Fruit fly (Drosophila melanogaster) whole organism, embryonic: ENCODE results near the gene Ctns.

ENCODE experiments used
- Adf1 ChIP-seq: fragments of 200-800 bp; sonication (Bioruptor generic); IDR thresholded peaks from 2 replicates; pipeline ENCODE4 v1.3.6; 2022; ENCODE audit warnings: missing biosample characterization, missing genetic modification characterization
- Awh ChIP-seq: fragments of 200-800 bp; sonication (Bioruptor generic); IDR thresholded peaks from 2 replicates; pipeline ENCODE4, ENCODE4 v1.3.6; 2022; ENCODE audit warnings: missing biosample characterization, missing genetic modification characterization
- Bgb ChIP-seq: fragments of 200-800 bp; sonication (Bioruptor generic); IDR thresholded peaks from 2 replicates; pipeline ENCODE4 v1.3.6; 2022; ENCODE audit warnings: missing biosample characterization, missing genetic modification characterization; ENCODE audit not compliant: partially characterized antibody
- CG1024 ChIP-seq: fragments of 200-800 bp; sonication (Bioruptor generic); IDR thresholded peaks from 2 replicates; pipeline ENCODE4 v1.3.6; 2022; ENCODE audit warnings: missing biosample characterization, missing genetic modification characterization
- CG10274 ChIP-seq: fragments of 200-800 bp; sonication (Bioruptor generic); optimal IDR thresholded peaks from 3 replicates; lab custom pipeline; 2017; ENCODE audit warnings: missing biosample characterization, mild to moderate bottlenecking, missing genetic modification characterization
- CG11695 ChIP-seq: fragments of 200-800 bp; sonication (Bioruptor generic); IDR thresholded peaks from 3 replicates; pipeline ENCODE4 v1.3.6; 2022; ENCODE audit warnings: missing biosample characterization, missing genetic modification characterization
- CG12659 ChIP-seq: fragments of 200-800 bp; sonication (Bioruptor generic); optimal IDR thresholded peaks from 3 replicates; lab custom pipeline; 2017; ENCODE audit warnings: mild to moderate bottlenecking, missing biosample characterization, missing genetic modification reagents, missing genetic modification characterization
- CG13894 ChIP-seq: fragments of 200-800 bp; sonication (Bioruptor generic); optimal IDR thresholded peaks from 3 replicates; lab custom pipeline; 2018; ENCODE audit warnings: missing biosample characterization, mild to moderate bottlenecking, missing genetic modification characterization, moderate library complexity
- CG18599 ChIP-seq: fragments of 200-800 bp; sonication (Bioruptor generic); optimal IDR thresholded peaks from 3 replicates; lab custom pipeline; 2017; ENCODE audit warnings: missing biosample characterization, missing genetic modification characterization, mild to moderate bottlenecking, moderate library complexity, missing genetic modification reagents
- CG2116 ChIP-seq: fragments of 200-800 bp; sonication (Bioruptor generic); optimal IDR thresholded peaks from 3 replicates; lab custom pipeline; 2018; ENCODE audit warnings: missing biosample characterization, mild to moderate bottlenecking, missing genetic modification characterization
- CG30403 ChIP-seq: fragments of 200-800 bp; sonication (Bioruptor generic); optimal IDR thresholded peaks from 3 replicates; lab custom pipeline; 2016; ENCODE audit warnings: missing biosample characterization, missing genetic modification characterization
- CG31365 ChIP-seq: fragments of 200-800 bp; sonication (Bioruptor generic); optimal IDR thresholded peaks from 2 replicates; lab custom pipeline; 2018; ENCODE audit warnings: missing biosample characterization, mild to moderate bottlenecking, missing genetic modification characterization
- CG33557 ChIP-seq: fragments of 200-800 bp; sonication (Bioruptor generic); optimal IDR thresholded peaks from 2 replicates; lab custom pipeline; 2019; ENCODE audit warnings: missing biosample characterization, mild to moderate bottlenecking, missing genetic modification characterization, moderate library complexity
- CG4328 ChIP-seq: fragments of 200-800 bp; sonication (Bioruptor generic); optimal IDR thresholded peaks from 3 replicates; lab custom pipeline; 2017; ENCODE audit warnings: missing biosample characterization, missing genetic modification reagents, missing genetic modification characterization
- CG4730 ChIP-seq: fragments of 200-800 bp; sonication (Bioruptor generic); IDR thresholded peaks from 2 replicates; pipeline ENCODE4 v1.3.6; 2022; ENCODE audit warnings: missing biosample characterization, missing genetic modification characterization
- CG5180 ChIP-seq: fragments of 200-800 bp; sonication (Bioruptor generic); optimal IDR thresholded peaks from 3 replicates; lab custom pipeline; 2017; ENCODE audit warnings: missing biosample characterization, missing genetic modification characterization, mild to moderate bottlenecking, moderate library complexity, missing genetic modification reagents
- CG7987 ChIP-seq: fragments of 200-800 bp; sonication (Bioruptor generic); optimal IDR thresholded peaks from 2 replicates; lab custom pipeline; 2018; ENCODE audit warnings: missing biosample characterization, mild to moderate bottlenecking, missing genetic modification characterization, moderate library complexity
- CG8359 ChIP-seq: fragments of 200-800 bp; sonication (Bioruptor generic); optimal IDR thresholded peaks from 2 replicates; lab custom pipeline; 2017; ENCODE audit warnings: missing biosample characterization, mild to moderate bottlenecking, missing genetic modification characterization, borderline replicate concordance
- Chrac-16 ChIP-seq: fragments of 200-800 bp; sonication (Bioruptor generic); optimal IDR thresholded peaks from 3 replicates; lab custom pipeline; 2016; ENCODE audit warnings: missing biosample characterization, missing genetic modification characterization
- Dad ChIP-seq: fragments of 200-800 bp; sonication (Bioruptor generic); optimal IDR thresholded peaks from 3 replicates; lab custom pipeline; 2016; ENCODE audit warnings: missing biosample characterization, missing genetic modification characterization
- Deaf1 ChIP-seq: fragments of 200-800 bp; optimal IDR thresholded peaks from 3 replicates; lab custom pipeline; 2019; ENCODE audit warnings: missing biosample characterization, mild to moderate bottlenecking, missing genetic modification characterization, moderate library complexity
- Doc2 ChIP-seq: fragments of 200-800 bp; sonication (Bioruptor generic); IDR thresholded peaks from 2 replicates; pipeline ENCODE4 v1.3.6; 2022; ENCODE audit warnings: missing biosample characterization, missing genetic modification characterization
- Dref ChIP-seq: fragments of 200-800 bp; sonication (Bioruptor generic); IDR thresholded peaks from 2 replicates; pipeline ENCODE4 v1.3.6; 2022; ENCODE audit warnings: missing biosample characterization, missing genetic modification characterization
- Drgx ChIP-seq: fragments of 200-800 bp; sonication (Bioruptor generic); IDR thresholded peaks from 2 replicates; pipeline ENCODE4 v1.3.6; 2022; ENCODE audit warnings: missing biosample characterization, missing genetic modification characterization
- GATAe ChIP-seq: fragments of 200-800 bp; sonication (Bioruptor generic); conservative IDR thresholded peaks from 2 replicates; pipeline ENCODE4 v1.3.6; 2022; ENCODE audit warnings: missing biosample characterization, missing genetic modification characterization
- HLH4C ChIP-seq: fragments of 200-800 bp; sonication (Bioruptor generic); IDR thresholded peaks from 3 replicates; pipeline ENCODE4 v1.3.6; 2022; ENCODE audit warnings: missing biosample characterization, missing genetic modification characterization; ENCODE audit not compliant: partially characterized antibody
- Myb ChIP-seq: fragments of 200-800 bp; sonication (Bioruptor generic); optimal IDR thresholded peaks from 2 replicates; lab custom pipeline; 2016; ENCODE audit warnings: missing biosample characterization, missing genetic modification characterization
- Oaz ChIP-seq: fragments of 200-800 bp; sonication (Bioruptor generic); IDR thresholded peaks from 2 replicates; pipeline ENCODE4 v1.3.6; 2022; ENCODE audit warnings: missing biosample characterization, missing genetic modification characterization
- Scr ChIP-seq: fragments of 200-800 bp; sonication (Bioruptor generic); IDR thresholded peaks from 2 replicates; pipeline ENCODE4 v1.3.6; 2022; ENCODE audit warnings: missing biosample characterization, missing genetic modification characterization; ENCODE audit not compliant: partially characterized antibody
- Sin3A ChIP-seq: fragments of >200 bp; optimal IDR thresholded peaks from 2 replicates; lab custom pipeline; 2018
- Six4 ChIP-seq: fragments of 200-800 bp; sonication (Bioruptor generic); optimal IDR thresholded peaks from 2 replicates; lab custom pipeline; 2016; ENCODE audit warnings: missing biosample characterization, missing genetic modification characterization
- Sox102F ChIP-seq: fragments of 200-800 bp; sonication (Bioruptor generic); optimal IDR thresholded peaks from 2 replicates; lab custom pipeline; 2018; ENCODE audit warnings: missing biosample characterization, mild to moderate bottlenecking, missing genetic modification characterization, moderate library complexity
- abd-A ChIP-seq: fragments of 200-800 bp; sonication (Bioruptor generic); optimal IDR thresholded peaks from 3 replicates; lab custom pipeline; 2019; ENCODE audit warnings: missing biosample characterization, mild to moderate bottlenecking, missing genetic modification characterization, moderate library complexity
- bsh ChIP-seq, 2 experiments: fragments of 200-800 bp; sonication (Bioruptor generic); optimal IDR thresholded peaks; 2 replicates each; lab custom pipeline; 2017 to 2018; ENCODE audit warnings: mild to moderate bottlenecking in 2 of 2, missing biosample characterization in 2 of 2, missing genetic modification characterization in 2 of 2, moderate library complexity in 1 of 2
- cas ChIP-seq: fragments of 200-800 bp; sonication (Bioruptor generic); IDR thresholded peaks from 2 replicates; pipeline ENCODE4 v1.3.6; 2022; ENCODE audit warnings: missing biosample characterization, missing genetic modification characterization
- cg ChIP-seq: fragments of 200-800 bp; sonication (Bioruptor generic); optimal IDR thresholded peaks from 3 replicates; lab custom pipeline; 2019; ENCODE audit warnings: missing biosample characterization, mild to moderate bottlenecking, missing genetic modification characterization, moderate library complexity
- chinmo ChIP-seq: fragments of 200-800 bp; sonication (Bioruptor generic); IDR thresholded peaks from 4 replicates; pipeline ENCODE4 v1.3.6; 2022; ENCODE audit warnings: missing biosample characterization, missing genetic modification characterization; ENCODE audit not compliant: partially characterized antibody
- chm ChIP-seq: fragments of 200-800 bp; sonication (Bioruptor generic); IDR thresholded peaks from 2 replicates; pipeline ENCODE4 v1.3.6; 2022; ENCODE audit warnings: missing biosample characterization, missing genetic modification characterization
- ci ChIP-seq: fragments of 200-800 bp; sonication (Bioruptor generic); IDR thresholded peaks from 3 replicates; pipeline ENCODE4 v1.3.6; 2022; ENCODE audit warnings: missing biosample characterization, missing genetic modification characterization
- croc ChIP-seq: fragments of 200-800 bp; sonication (Bioruptor generic); conservative IDR thresholded peaks from 3 replicates; pipeline ENCODE4 v1.3.6; 2022; ENCODE audit warnings: missing biosample characterization, missing genetic modification characterization
- dpn ChIP-seq, 2 experiments: fragments of 200-800 bp; sonication (Bioruptor generic); optimal IDR thresholded peaks; 3 replicates each; lab custom pipeline; 2016; ENCODE audit warnings: missing biosample characterization in 2 of 2, missing genetic modification characterization in 2 of 2
- grn ChIP-seq: fragments of 200-800 bp; sonication (Bioruptor generic); optimal IDR thresholded peaks from 3 replicates; lab custom pipeline; 2017; ENCODE audit warnings: missing biosample characterization, missing genetic modification characterization
- gsb ChIP-seq: fragments of 200-800 bp; sonication (Bioruptor generic); IDR thresholded peaks from 2 replicates; pipeline ENCODE4 v1.3.6; 2022; ENCODE audit warnings: missing biosample characterization, missing genetic modification characterization
- luna ChIP-seq: fragments of 200-800 bp; sonication (Bioruptor generic); optimal IDR thresholded peaks from 2 replicates; lab custom pipeline; 2016; ENCODE audit warnings: missing biosample characterization, missing genetic modification characterization
- oc ChIP-seq: fragments of 200-800 bp; sonication (Bioruptor generic); optimal IDR thresholded peaks from 2 replicates; lab custom pipeline; 2018; ENCODE audit warnings: missing biosample characterization, mild to moderate bottlenecking, missing genetic modification characterization, moderate library complexity
- peb ChIP-seq: fragments of 200-800 bp; sonication (Bioruptor generic); IDR thresholded peaks from 2 replicates; pipeline ENCODE4 v1.3.6; 2022; ENCODE audit warnings: missing biosample characterization, missing genetic modification characterization
- phol ChIP-seq: fragments of 200-800 bp; sonication (Bioruptor generic); optimal IDR thresholded peaks from 3 replicates; lab custom pipeline; 2018; ENCODE audit warnings: missing biosample characterization, mild to moderate bottlenecking, missing genetic modification characterization, moderate library complexity
- sd ChIP-seq: fragments of 200-800 bp; sonication (Bioruptor generic); optimal IDR thresholded peaks from 3 replicates; lab custom pipeline; 2018; ENCODE audit warnings: missing biosample characterization, mild to moderate bottlenecking, missing genetic modification characterization, moderate library complexity
- vvl ChIP-seq: fragments of 200-800 bp; sonication (Bioruptor generic); IDR thresholded peaks from 2 replicates; pipeline ENCODE4 v1.3.6; 2022; ENCODE audit warnings: missing biosample characterization, missing genetic modification characterization
- wdn ChIP-seq: fragments of 200-800 bp; sonication (Bioruptor generic); IDR thresholded peaks from 2 replicates; pipeline ENCODE4 v1.3.6; 2022; ENCODE audit warnings: missing biosample characterization, missing genetic modification characterization

The Ctns gene

DNA sequence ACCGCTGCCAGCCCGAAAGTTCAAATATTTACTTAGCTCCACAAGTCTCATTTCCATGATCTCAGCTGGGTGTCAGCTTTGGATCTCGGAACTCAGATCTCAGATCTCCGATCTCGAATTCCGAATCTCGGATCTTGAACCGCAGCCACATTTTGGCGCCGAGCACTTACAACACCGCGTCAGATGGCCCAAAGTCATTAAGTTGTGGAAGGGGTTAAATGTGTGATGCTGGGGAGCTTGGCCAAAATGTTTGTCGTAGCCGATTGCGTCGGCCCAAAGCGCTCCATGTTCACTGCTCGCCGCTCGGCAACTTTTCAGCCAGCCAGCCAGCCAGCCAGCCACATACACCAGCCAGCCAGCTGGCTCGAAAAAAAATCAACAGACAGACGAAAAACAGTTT, 46.7 kb downstream of the Ctns start, which contains the start of gene CG6688 (continued):
- TF ChIP-seq Drgx (GFP tag; lab: Robert Waterston, UW) (no peak), CG33557 (GFP tag; lab: Kevin White, UChicago) (no peak), CG8359 (GFP tag; lab: Kevin White, UChicago) (no peak), CG4730 (GFP tag; lab: Robert Waterston, UW) (no peak), Dad (no peak), CG18599 (GFP tag; lab: Kevin White, UChicago) (no peak), cas (no peak), Scr (GFP tag; lab: Robert Waterston, UW) (no peak), dpn (GFP tag; optimal IDR thresholded peaks at IDR 0.05; lab: Kevin White, UChicago) (no peak), CG10274 (GFP tag; lab: Kevin White, UChicago) (no peak), bsh (GFP tag; optimal IDR thresholded peaks at IDR 0.05; lab: Kevin White, UChicago) (no peak), CG7987 (GFP tag; lab: Kevin White, UChicago) (peak; percentile 19), ci (GFP tag; lab: Robert Waterston, UW) (0 out of 3 replicates have a peak, but pooled peaks have one; percentile 30), Deaf1 (peak; percentile 50), abd-A (peak; percentile 29), CG11695 (GFP tag; lab: Robert Waterston, UW) (no peak), CG12659 (GFP tag; lab: Kevin White, UChicago) (no peak), peb (GFP tag; lab: Robert Waterston, UW) (no peak), sd (tag; lab: Kevin White, UChicago) (peak; percentile 90), grn (GFP tag; lab: Kevin White, UChicago) (peak; percentile 92), CG31365 (tag; lab: Kevin White, UChicago) (no peak), Adf1 (GFP tag; lab: Robert Waterston, UW) (no peak), vvl (no peak)

DNA sequence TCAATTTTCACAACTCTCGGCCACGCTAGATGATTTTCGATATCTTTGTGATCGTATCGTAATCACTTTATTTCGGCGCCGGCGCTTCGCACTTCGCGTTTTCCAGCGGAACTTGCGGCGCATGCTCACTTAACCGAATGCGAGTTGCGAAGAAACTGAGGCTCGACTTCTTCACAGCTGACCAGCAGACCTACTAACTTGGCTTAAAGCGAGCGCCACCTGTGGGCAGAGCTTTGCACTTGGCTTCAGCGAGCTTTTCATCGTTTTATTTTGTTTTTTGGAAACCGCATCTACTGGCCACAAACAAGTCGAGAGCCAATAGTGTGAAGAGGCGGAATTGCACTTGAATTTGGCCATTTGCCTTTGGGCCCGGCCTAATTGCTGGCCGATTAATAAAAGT, 48.4 kb downstream of the Ctns start, which contains the start of gene CG34375:
Gene CG34375, minus strand, starts transcription at position 157 of the 400 bp plus-strand sequence.
- no peak for TF ChIP-seq phol (tag; lab: Kevin White, UChicago)
- TF ChIP-seq Chrac-16 (GFP tag; lab: Kevin White, UChicago), result no peak
- TF ChIP-seq CG11695 (GFP tag; lab: Robert Waterston, UW), result no peak
- no peak for TF ChIP-seq cg (GFP tag; lab: Kevin White, UChicago)
- TF ChIP-seq Awh (GFP tag; lab: Robert Waterston, UW), result 0 out of 2 replicates have a peak, but pooled peaks have one; percentile 14
- no peak for TF ChIP-seq CG1024
- TF ChIP-seq CG13894 (tag; lab: Kevin White, UChicago), result no peak
- 0 out of 3 replicates have a peak, but pooled peaks have one; percentile 35 for TF ChIP-seq ci (GFP tag; lab: Robert Waterston, UW)
- no peak for TF ChIP-seq CG30403 (GFP tag; lab: Kevin White, UChicago)
- TF ChIP-seq Drgx (GFP tag; lab: Robert Waterston, UW), result 0 out of 2 replicates have a peak, but pooled peaks have one; percentile 12
- TF ChIP-seq luna (GFP tag; lab: Kevin White, UChicago), result no peak
- no peak for TF ChIP-seq chm (GFP tag; lab: Robert Waterston, UW)
- no peak for TF ChIP-seq GATAe (GFP tag; lab: Robert Waterston, UW)
- no peak for TF ChIP-seq CG2116 (GFP tag; lab: Kevin White, UChicago)
- no peak for TF ChIP-seq Oaz (GFP tag; lab: Robert Waterston, UW)
- no peak for TF ChIP-seq gsb (GFP tag; lab: Robert Waterston, UW)
- peak; percentile 19 for TF ChIP-seq oc (tag; lab: Kevin White, UChicago)
- no peak for TF ChIP-seq Sin3A
- no peak for TF ChIP-seq Six4
- no peak for TF ChIP-seq Doc2 (GFP tag; lab: Robert Waterston, UW)
- no peak for TF ChIP-seq CG4328 (GFP tag; lab: Kevin White, UChicago)
- TF ChIP-seq Bgb (GFP tag; lab: Robert Waterston, UW), result 0 out of 2 replicates have a peak, but pooled peaks have one; percentile 10
- TF ChIP-seq HLH4C (GFP tag; lab: Robert Waterston, UW), result no peak
- no peak for TF ChIP-seq croc (GFP tag; lab: Robert Waterston, UW)
- TF ChIP-seq wdn (GFP tag; lab: Robert Waterston, UW), result no peak
- TF ChIP-seq Myb, result peak; percentile 48
- no peak for TF ChIP-seq Sox102F
- no peak for TF ChIP-seq CG5180
- no peak for TF ChIP-seq Dref (GFP tag; lab: Robert Waterston, UW)
- peak; percentile 61; the same call in 1 of the 4 replicates for TF ChIP-seq chinmo (GFP tag; lab: Robert Waterston, UW)
